Fruit fly (Drosophila melanogaster) whole organism, wandering third instar larva: ENCODE results near the gene CG13862.
A peak's percentile ranks its signal among the peaks of the same experiment; 100 is the strongest.

Experiments used
- Abd-B ChIP-seq: fragments of >200 bp; optimal IDR thresholded peaks from 2 replicates; lab custom pipeline; 2017; ENCODE audit warnings: missing biosample characterization, missing genetic modification characterization
- CG32264 ChIP-seq: fragments of 200-800 bp; sonication (Bioruptor generic); optimal IDR thresholded peaks from 2 replicates; lab custom pipeline; 2016; ENCODE audit warnings: missing biosample characterization, missing genetic modification characterization
- CG9705 ChIP-seq: fragments of 200-800 bp; sonication (Bioruptor generic); optimal IDR thresholded peaks from 2 replicates; lab custom pipeline; 2018; ENCODE audit warnings: missing biosample characterization, mild to moderate bottlenecking, missing genetic modification characterization
- CrebA ChIP-seq: fragments of 200-800 bp; sonication (Bioruptor generic); optimal IDR thresholded peaks from 2 replicates; lab custom pipeline; 2016; ENCODE audit warnings: missing biosample characterization, mild to moderate bottlenecking, missing genetic modification characterization, borderline replicate concordance
- Dfd ChIP-seq: fragments of >200 bp; optimal IDR thresholded peaks from 2 replicates; lab custom pipeline; 2017; ENCODE audit warnings: missing biosample characterization, missing genetic modification characterization
- Dif ChIP-seq: fragments of 200-275, 200-300 bp; sonication (Bioruptor generic); optimal IDR thresholded peaks from 2 replicates; lab custom pipeline; 2018; ENCODE audit warnings: missing biosample characterization, missing genetic modification characterization; ENCODE audit not compliant: partially characterized antibody
- GATAd ChIP-seq: sonication (Bioruptor generic); optimal IDR thresholded peaks from 2 replicates; lab custom pipeline; 2016; ENCODE audit warnings: missing biosample characterization, missing genetic modification characterization
- HLH106 ChIP-seq: fragments of 200-800 bp; optimal IDR thresholded peaks from 3 replicates; lab custom pipeline; 2019; ENCODE audit warnings: missing biosample characterization, mild to moderate bottlenecking, missing genetic modification characterization, moderate library complexity
- Hnf4 ChIP-seq: fragments of 200-800 bp; sonication (Bioruptor generic); optimal IDR thresholded peaks from 2 replicates; lab custom pipeline; 2016; ENCODE audit warnings: missing biosample characterization, mild to moderate bottlenecking, missing genetic modification characterization
- Hr78 ChIP-seq: fragments of >200 bp; optimal IDR thresholded peaks from 2 replicates; lab custom pipeline; 2017; ENCODE audit warnings: missing biosample characterization, missing genetic modification characterization
- Hr83 ChIP-seq: fragments of 200-300 bp; sonication (Bioruptor generic); optimal IDR thresholded peaks from 2 replicates; lab custom pipeline; 2016; ENCODE audit warnings: missing biosample characterization, mild to moderate bottlenecking, missing genetic modification characterization, moderate library complexity; ENCODE audit not compliant: poor library complexity, severe bottlenecking
- Jra ChIP-seq: sonication (Bioruptor generic); optimal IDR thresholded peaks from 2 replicates; lab custom pipeline; 2016; ENCODE audit warnings: missing biosample characterization, missing genetic modification characterization
- Mio ChIP-seq: sonication (Bioruptor generic); optimal IDR thresholded peaks from 2 replicates; lab custom pipeline; 2016; ENCODE audit warnings: missing biosample characterization, missing genetic modification characterization
- Myc ChIP-seq: fragments of >200 bp; optimal IDR thresholded peaks from 2 replicates; lab custom pipeline; 2017
- N ChIP-seq: fragments of >200 bp; optimal IDR thresholded peaks from 2 replicates; lab custom pipeline; 2018; ENCODE audit warnings: missing biosample characterization, missing external identifiers, missing genetic modification characterization
- OdsH ChIP-seq: fragments of 200-800 bp; sonication (Bioruptor generic); optimal IDR thresholded peaks from 2 replicates; lab custom pipeline; 2016; ENCODE audit warnings: missing biosample characterization, mild to moderate bottlenecking, missing genetic modification characterization
- Rel ChIP-seq, 2 experiments: fragments of 200-800 bp; sonication (Bioruptor generic) in 1 of 2; optimal IDR thresholded peaks; 2 replicates in 1 of 2; 3 replicates in 1 of 2; lab custom pipeline; 2016 to 2019; ENCODE audit warnings: mild to moderate bottlenecking in 2 of 2, missing biosample characterization in 2 of 2, missing genetic modification characterization in 2 of 2, moderate library complexity in 1 of 2
- Sp1 ChIP-seq: fragments of 200-800 bp; sonication (Bioruptor generic); optimal IDR thresholded peaks from 3 replicates; lab custom pipeline; 2019; ENCODE audit warnings: missing biosample characterization, mild to moderate bottlenecking, missing genetic modification characterization, moderate library complexity
- Vsx2 ChIP-seq: fragments of 200-300, 225-300 bp; sonication (Bioruptor generic); optimal IDR thresholded peaks from 2 replicates; lab custom pipeline; 2018; ENCODE audit warnings: missing biosample characterization, missing genetic modification characterization; ENCODE audit not compliant: partially characterized antibody
- br ChIP-seq: fragments of 200-800 bp; sonication (Bioruptor generic); optimal IDR thresholded peaks from 2 replicates; lab custom pipeline; 2016; ENCODE audit warnings: missing biosample characterization, missing genetic modification characterization
- brk ChIP-seq: fragments of 200-800 bp; sonication (Bioruptor generic); optimal IDR thresholded peaks from 2 replicates; lab custom pipeline; 2016; ENCODE audit warnings: missing biosample characterization, mild to moderate bottlenecking, missing genetic modification characterization
- dl ChIP-seq, 2 experiments: fragments of 175-275, 200-275 bp in 1 of 2; fragments of 200-275 bp in 1 of 2; sonication (Bioruptor generic); optimal IDR thresholded peaks; lab custom pipeline; 2018; ENCODE audit warnings: mild to moderate bottlenecking in 2 of 2, missing biosample characterization in 2 of 2, missing genetic modification characterization in 2 of 2, moderate library complexity in 2 of 2; ENCODE audit not compliant: partially characterized antibody in 2 of 2, insufficient read depth in 1 of 2
- dmrt93B ChIP-seq: fragments of 200-800 bp; sonication (Bioruptor generic); optimal IDR thresholded peaks from 2 replicates; lab custom pipeline; 2018; ENCODE audit warnings: missing biosample characterization, mild to moderate bottlenecking, missing genetic modification characterization
- dsf ChIP-seq: sonication (Bioruptor generic); optimal IDR thresholded peaks from 2 replicates; lab custom pipeline; 2016; ENCODE audit warnings: missing biosample characterization, missing genetic modification characterization, borderline replicate concordance
- ey ChIP-seq: fragments of 200-800 bp; sonication (Bioruptor generic); optimal IDR thresholded peaks from 2 replicates; lab custom pipeline; 2016; ENCODE audit warnings: missing biosample characterization, missing genetic modification characterization
- foxo ChIP-seq, 2 experiments: fragments of 200-800 bp; sonication (Bioruptor generic); optimal IDR thresholded peaks; 2 replicates in 1 of 2; 3 replicates in 1 of 2; lab custom pipeline; 2016 to 2017; ENCODE audit warnings: missing biosample characterization in 2 of 2, missing genetic modification characterization in 2 of 2
- fru ChIP-seq: fragments of 200-800 bp; sonication (Bioruptor generic); optimal IDR thresholded peaks from 3 replicates; lab custom pipeline; 2016; ENCODE audit warnings: missing biosample characterization, mild to moderate bottlenecking, missing genetic modification characterization
- h ChIP-seq: fragments of 200-800 bp; sonication (Bioruptor generic); optimal IDR thresholded peaks from 3 replicates; lab custom pipeline; 2016; ENCODE audit warnings: missing biosample characterization, mild to moderate bottlenecking, missing genetic modification characterization
- jim ChIP-seq: fragments of 175-275, 200-325 bp; sonication (Bioruptor generic); optimal IDR thresholded peaks from 2 replicates; lab custom pipeline; 2016; ENCODE audit warnings: missing biosample characterization, mild to moderate bottlenecking, missing genetic modification characterization
- lola ChIP-seq: fragments of >200 bp; optimal IDR thresholded peaks from 2 replicates; lab custom pipeline; 2017; ENCODE audit warnings: missing biosample characterization, missing genetic modification characterization
- pan ChIP-seq: fragments of >200 bp; optimal IDR thresholded peaks from 2 replicates; lab custom pipeline; 2017
- psq ChIP-seq: fragments of 200-800 bp; sonication (Bioruptor generic); optimal IDR thresholded peaks from 3 replicates; lab custom pipeline; 2017; ENCODE audit warnings: missing biosample characterization, mild to moderate bottlenecking, missing genetic modification characterization, moderate library complexity
- rgr ChIP-seq: fragments of 200-800 bp; sonication (Bioruptor generic); optimal IDR thresholded peaks from 3 replicates; lab custom pipeline; 2016; ENCODE audit warnings: missing biosample characterization, mild to moderate bottlenecking, missing genetic modification characterization
- sage ChIP-seq: fragments of 200-800 bp; sonication (Bioruptor generic); optimal IDR thresholded peaks from 2 replicates; lab custom pipeline; 2016; ENCODE audit warnings: missing biosample characterization, mild to moderate bottlenecking, missing genetic modification characterization
- sv ChIP-seq: fragments of 200-800 bp; sonication (Bioruptor generic); optimal IDR thresholded peaks from 3 replicates; lab custom pipeline; 2016; ENCODE audit warnings: missing biosample characterization, missing genetic modification characterization
- tai ChIP-seq: sonication (Bioruptor generic); optimal IDR thresholded peaks from 2 replicates; lab custom pipeline; 2016; ENCODE audit warnings: missing biosample characterization, missing genetic modification characterization
- usp ChIP-seq: fragments of >200 bp; optimal IDR thresholded peaks from 2 replicates; lab custom pipeline; 2017; ENCODE audit warnings: missing biosample characterization, missing genetic modification characterization
- woc ChIP-seq: sonication (Bioruptor generic); optimal IDR thresholded peaks from 2 replicates; lab custom pipeline; 2016; ENCODE audit warnings: missing biosample characterization, mild to moderate bottlenecking, missing genetic modification characterization

Gene CG13862

dm6 chr3R:22339510-22339909 is 7.7 kb downstream of the CG13862 start:
- TF ChIP-seq Myc (no peak), CG32264 (GFP tag; lab: Kevin White, UChicago) (no peak), Hr83 (GFP tag; lab: Kevin White, UChicago) (no peak), woc (GFP tag; lab: Kevin White, UChicago) (peak; percentile 16), pan (lab: Kevin White, UChicago) (no peak), Hr78 (GFP tag; lab: Kevin White, UChicago) (no peak), rgr (GFP tag; lab: Kevin White, UChicago) (peak; percentile 47), psq (peak; percentile 27), Jra (GFP tag; lab: Kevin White, UChicago) (no peak), h (GFP tag; lab: Kevin White, UChicago) (peak; percentile 71), tai (GFP tag; lab: Kevin White, UChicago) (peak; percentile 33), OdsH (peak; percentile 46), sv (no peak), lola (GFP tag; lab: Kevin White, UChicago) (no peak), dmrt93B (GFP tag; lab: Kevin White, UChicago) (no peak), Dfd (GFP tag; lab: Kevin White, UChicago) (no peak), CG9705 (GFP tag; lab: Kevin White, UChicago) (peak; percentile 17), sage (GFP tag; lab: Kevin White, UChicago) (no peak), Rel (GFP tag; optimal IDR thresholded peaks at IDR 0.05; lab: Kevin White, UChicago) (no peak), Rel (tag; optimal IDR thresholded peaks at IDR 0.05; lab: Kevin White, UChicago) (no peak), ey (GFP tag; lab: Kevin White, UChicago) (peak; percentile 65), Mio (no peak), brk (GFP tag; lab: Kevin White, UChicago) (no peak), br (GFP tag; lab: Kevin White, UChicago) (peak; percentile 64), N (GFP tag; lab: Kevin White, UChicago) (no peak), jim (GFP tag; lab: Kevin White, UChicago) (no peak), fru (GFP tag; lab: Kevin White, UChicago) (peak; percentile 57), Hnf4 (peak; percentile 55), Sp1 (GFP tag; lab: Kevin White, UChicago) (peak; percentile 62), HLH106 (tag; lab: Kevin White, UChicago) (peak; percentile 64), usp (GFP tag; lab: Kevin White, UChicago) (no peak), Vsx2 (GFP tag; lab: Kevin White, UChicago) (no peak), Abd-B (no peak), GATAd (GFP tag; lab: Kevin White, UChicago) (no peak), dsf (no peak), Dif (GFP tag; lab: Kevin White, UChicago) (no peak), foxo (GFP tag; optimal IDR thresholded peaks at IDR 0.05; lab: Kevin White, UChicago) (peak in 1 of 2 experiments; percentile 64), dl (GFP tag; optimal IDR thresholded peaks at IDR 0.05; lab: Kevin White, UChicago; ENCODE audit: insufficient read depth in 1 of 2, partially characterized antibody in 2 of 2) (no peak), CrebA (GFP tag; lab: Kevin White, UChicago) (no peak)

- TF ChIP-seq ey (GFP tag; lab: Kevin White, UChicago) (no peak), CrebA (GFP tag; lab: Kevin White, UChicago) (no peak), GATAd (GFP tag; lab: Kevin White, UChicago) (no peak), Hnf4 (no peak), CG9705 (GFP tag; lab: Kevin White, UChicago) (no peak), jim (GFP tag; lab: Kevin White, UChicago) (no peak), Dfd (GFP tag; lab: Kevin White, UChicago) (no peak), fru (GFP tag; lab: Kevin White, UChicago) (no peak), usp (GFP tag; lab: Kevin White, UChicago) (no peak), HLH106 (tag; lab: Kevin White, UChicago) (no peak), pan (lab: Kevin White, UChicago) (no peak), Hr78 (GFP tag; lab: Kevin White, UChicago) (no peak), sage (GFP tag; lab: Kevin White, UChicago) (no peak), sv (no peak), CG32264 (GFP tag; lab: Kevin White, UChicago) (no peak), Jra (GFP tag; lab: Kevin White, UChicago) (no peak), dsf (no peak), h (GFP tag; lab: Kevin White, UChicago) (no peak), OdsH (no peak)
Measured at dm6 chr3R:22340207-22340606, 8.4 kb downstream of the CG13862 start, which contains the start of gene CG5388. Gene CG5388, minus strand, starts transcription at chr3R:22340307.
